Worm (Caenorhabditis elegans) whole organism, L1 larva: ENCODE measurements around the gene F21C10.11.

Experiments used
- C04F5.9 ChIP-seq: sonication (generic microtip); optimal IDR thresholded peaks from 2 replicates; lab custom pipeline; 2016; ENCODE audit warnings: missing genetic modification characterization, missing compliant biosample characterization
- C16A3.4 ChIP-seq: fragments of 150-350 bp; optimal IDR thresholded peaks from 2 replicates; lab custom pipeline; 2014; ENCODE audit warnings: missing biosample characterization, missing genetic modification characterization
- alr-1 ChIP-seq: fragments of 200-800 bp; sonication (Bioruptor generic); optimal IDR thresholded peaks from 2 replicates; lab custom pipeline; 2018; ENCODE audit warnings: borderline replicate concordance, mild to moderate bottlenecking, missing genetic modification characterization, missing compliant biosample characterization
- aly-2 ChIP-seq: fragments of 150-350 bp; optimal IDR thresholded peaks from 2 replicates; lab custom pipeline; 2014; ENCODE audit warnings: missing biosample characterization, missing genetic modification characterization
- ama-1 ChIP-seq: fragments of 150-350 bp; optimal IDR thresholded peaks from 2 replicates; lab custom pipeline; 2014
- blmp-1 ChIP-seq: fragments of 150-350 bp; optimal IDR thresholded peaks from 2 replicates; lab custom pipeline; 2014; ENCODE audit warnings: missing biosample characterization, missing genetic modification characterization
- ceh-63 ChIP-seq: fragments of 200-800 bp; sonication (Bioruptor generic); optimal IDR thresholded peaks from 2 replicates; lab custom pipeline; 2018; ENCODE audit warnings: mild to moderate bottlenecking, missing genetic modification characterization, missing compliant biosample characterization
- ceh-88 ChIP-seq: fragments of 200-800 bp; sonication (Bioruptor generic); IDR thresholded peaks from 2 replicates; pipeline ENCODE4 v1.3.6; 2022; ENCODE audit warnings: missing genetic modification characterization, missing compliant biosample characterization
- ceh-90 ChIP-seq: sonication (generic microtip); optimal IDR thresholded peaks from 2 replicates; lab custom pipeline; 2016; ENCODE audit warnings: missing genetic modification characterization, missing compliant biosample characterization
- dsc-1 ChIP-seq: sonication (generic microtip); optimal IDR thresholded peaks from 2 replicates; lab custom pipeline; 2016; ENCODE audit warnings: mild to moderate bottlenecking, missing genetic modification characterization, missing compliant biosample characterization
- elt-2 ChIP-seq: sonication (generic microtip); optimal IDR thresholded peaks from 2 replicates; lab custom pipeline; 2016; ENCODE audit warnings: missing genetic modification characterization, mild to moderate bottlenecking, inconsistent platforms, missing compliant biosample characterization, missing genetic modification reagents
- elt-3 ChIP-seq, 6 experiments: fragments of 150-350 bp in 1 of 6; sonication (generic microtip); optimal IDR thresholded peaks; 2 replicates each; lab custom pipeline; 2017 to 2018; ENCODE audit warnings: missing biosample characterization in 6 of 6, missing genetic modification characterization in 6 of 6, inconsistent platforms in 1 of 6
- ets-5 ChIP-seq: fragments of 200-800 bp; sonication (Bioruptor generic); IDR thresholded peaks from 2 replicates; pipeline ENCODE4 v1.3.6; 2022; ENCODE audit warnings: missing genetic modification characterization, missing compliant biosample characterization
- fkh-10 ChIP-seq: sonication (generic microtip); optimal IDR thresholded peaks from 2 replicates; lab custom pipeline; 2017; ENCODE audit warnings: missing biosample characterization, missing genetic modification reagents, missing genetic modification characterization
- fkh-8 ChIP-seq: sonication (generic microtip); optimal IDR thresholded peaks from 2 replicates; lab custom pipeline; 2016; ENCODE audit warnings: mild to moderate bottlenecking, missing genetic modification characterization, missing compliant biosample characterization
- fos-1 ChIP-seq: fragments of 150-350 bp; optimal IDR thresholded peaks from 2 replicates; lab custom pipeline; 2014; ENCODE audit warnings: missing biosample characterization, missing genetic modification characterization
- grh-1 ChIP-seq: fragments of 200-800 bp; sonication (Bioruptor generic); IDR thresholded peaks from 2 replicates; pipeline ENCODE4 v1.3.6; 2022; ENCODE audit warnings: missing genetic modification reagents, missing genetic modification characterization, missing compliant biosample characterization
- hpl-2 ChIP-seq: fragments of 150-350 bp; optimal IDR thresholded peaks from 2 replicates; lab custom pipeline; 2014; ENCODE audit warnings: missing biosample characterization, missing genetic modification reagents, missing genetic modification characterization
- irx-1 ChIP-seq: sonication (generic microtip); optimal IDR thresholded peaks from 2 replicates; lab custom pipeline; 2016; ENCODE audit warnings: missing genetic modification characterization, missing compliant biosample characterization
- lin-13 ChIP-seq: fragments of 150-350 bp; optimal IDR thresholded peaks from 2 replicates; lab custom pipeline; 2014; ENCODE audit warnings: missing biosample characterization, missing genetic modification reagents, missing genetic modification characterization
- lin-14 ChIP-seq: fragments of 200-800 bp; sonication (Bioruptor generic); optimal IDR thresholded peaks from 2 replicates; lab custom pipeline; 2018; ENCODE audit warnings: mild to moderate bottlenecking, missing genetic modification characterization, moderate library complexity, missing compliant biosample characterization
- lin-35 ChIP-seq, 2 experiments: fragments of 150-350 bp; optimal IDR thresholded peaks; 2 replicates each; lab custom pipeline; 2014; ENCODE audit warnings: missing biosample characterization in 2 of 2, missing genetic modification characterization in 2 of 2, missing genetic modification reagents in 2 of 2
- lir-3 ChIP-seq: sonication (generic microtip); optimal IDR thresholded peaks from 2 replicates; lab custom pipeline; 2016; ENCODE audit warnings: mild to moderate bottlenecking, missing genetic modification characterization, moderate library complexity, missing compliant biosample characterization; ENCODE audit not compliant: poor library complexity
- lsy-2 ChIP-seq, 2 experiments: fragments of 150-350 bp; optimal IDR thresholded peaks; 2 replicates each; lab custom pipeline; 2014; ENCODE audit warnings: missing biosample characterization in 2 of 2, missing genetic modification characterization in 2 of 2
- mab-9 ChIP-seq: fragments of 200-800 bp; sonication (Bioruptor generic); IDR thresholded peaks from 2 replicates; pipeline ENCODE4 v1.3.6; 2022; ENCODE audit warnings: missing genetic modification reagents, missing genetic modification characterization, missing compliant biosample characterization
- mef-2 ChIP-seq: fragments of 150-350 bp; optimal IDR thresholded peaks from 2 replicates; lab custom pipeline; 2014; ENCODE audit warnings: missing biosample characterization, missing genetic modification characterization
- mep-1 ChIP-seq: fragments of 150-350 bp; optimal IDR thresholded peaks from 2 replicates; lab custom pipeline; 2014; ENCODE audit warnings: missing biosample characterization, missing genetic modification characterization
- nhr-11 ChIP-seq: fragments of 150-350 bp; optimal IDR thresholded peaks from 2 replicates; lab custom pipeline; 2014; ENCODE audit warnings: missing biosample characterization, missing genetic modification characterization
- nhr-20 ChIP-seq: sonication (generic microtip); optimal IDR thresholded peaks from 2 replicates; lab custom pipeline; 2016; ENCODE audit warnings: mild to moderate bottlenecking, missing genetic modification characterization, missing compliant biosample characterization
- nhr-85 ChIP-seq: sonication (generic microtip); peaks from one replicate; lab custom pipeline; 2016; ENCODE audit warnings: missing genetic modification characterization, inconsistent platforms, missing compliant biosample characterization
- nhr-90 ChIP-seq: sonication (generic microtip); optimal IDR thresholded peaks from 2 replicates; lab custom pipeline; 2016; ENCODE audit warnings: mild to moderate bottlenecking, missing genetic modification characterization, missing compliant biosample characterization; ENCODE audit not compliant: poor library complexity
- pqm-1 ChIP-seq: sonication (generic microtip); optimal IDR thresholded peaks from 3 replicates; lab custom pipeline; 2017; ENCODE audit warnings: missing biosample characterization, missing genetic modification characterization
- rnt-1 ChIP-seq: sonication (generic microtip); optimal IDR thresholded peaks from 2 replicates; lab custom pipeline; 2016; ENCODE audit warnings: mild to moderate bottlenecking, missing genetic modification characterization, moderate library complexity, missing compliant biosample characterization
- snpc-4 ChIP-seq: fragments of 150-350 bp; optimal IDR thresholded peaks from 2 replicates; lab custom pipeline; 2014; ENCODE audit warnings: missing biosample characterization, missing genetic modification characterization
- sptf-1 ChIP-seq: fragments of 150-350 bp; optimal IDR thresholded peaks from 2 replicates; lab custom pipeline; 2014; ENCODE audit warnings: missing biosample characterization, missing genetic modification characterization
- sup-37 ChIP-seq: fragments of 200-800 bp; sonication (Bioruptor generic); optimal IDR thresholded peaks from 2 replicates; lab custom pipeline; 2018; ENCODE audit warnings: mild to moderate bottlenecking, missing genetic modification characterization, missing compliant biosample characterization
- tbx-2 ChIP-seq: sonication (generic microtip); optimal IDR thresholded peaks from 2 replicates; lab custom pipeline; 2016; ENCODE audit warnings: missing genetic modification characterization, missing compliant biosample characterization
- tlp-1 ChIP-seq: fragments of 150-350 bp; optimal IDR thresholded peaks from 2 replicates; lab custom pipeline; 2014; ENCODE audit warnings: missing biosample characterization, missing genetic modification characterization
- unc-30 ChIP-seq: sonication (generic microtip); optimal IDR thresholded peaks from 2 replicates; lab custom pipeline; 2017; ENCODE audit warnings: missing biosample characterization, missing genetic modification characterization
- xbp-1 ChIP-seq: sonication (generic microtip); optimal IDR thresholded peaks from 2 replicates; lab custom pipeline; 2016; ENCODE audit warnings: missing genetic modification characterization, missing compliant biosample characterization
- zag-1 ChIP-seq: fragments of 150-350 bp; optimal IDR thresholded peaks from 2 replicates; lab custom pipeline; 2014; ENCODE audit warnings: missing biosample characterization, missing genetic modification characterization

The F21C10.11 gene

DNA sequence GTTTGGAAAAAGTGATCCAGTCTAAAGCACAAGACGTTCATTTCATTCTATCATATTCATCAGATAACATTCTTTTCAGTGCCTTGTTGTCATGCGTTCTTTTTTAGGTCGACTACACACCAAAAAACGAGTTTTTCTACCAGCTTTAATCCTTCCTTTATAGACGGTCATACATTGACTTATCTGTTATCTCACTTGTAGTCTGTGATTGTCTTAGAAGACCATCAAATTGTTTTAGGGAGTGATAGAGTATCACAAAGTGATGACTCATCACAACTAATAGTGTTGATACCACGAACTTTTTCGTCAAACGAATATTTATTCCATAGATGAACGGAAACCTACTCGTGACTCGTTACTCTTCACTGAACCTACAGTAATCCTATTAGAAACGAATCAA lies 37.4 kb upstream of the F21C10.11 start:
- peak in 2 of 6 experiments; percentile 24 to 28 for TF ChIP-seq elt-3 (tag; optimal IDR thresholded peaks at IDR 0.05; lab: Kevin White, UChicago)
- peak; percentile 26 for TF ChIP-seq mep-1 (tag; lab: Kevin White, UChicago)
- peak in 1 of 2 experiments; percentile 13 for TF ChIP-seq lin-35 (GFP tag; optimal IDR thresholded peaks at IDR 0.05; lab: Kevin White, UChicago)
- peak; percentile 82 for TF ChIP-seq nhr-85 (tag; lab: Kevin White, UChicago)
- TF ChIP-seq unc-30 = no peak
- TF ChIP-seq, all 84 proteins: peak for 4

DNA sequence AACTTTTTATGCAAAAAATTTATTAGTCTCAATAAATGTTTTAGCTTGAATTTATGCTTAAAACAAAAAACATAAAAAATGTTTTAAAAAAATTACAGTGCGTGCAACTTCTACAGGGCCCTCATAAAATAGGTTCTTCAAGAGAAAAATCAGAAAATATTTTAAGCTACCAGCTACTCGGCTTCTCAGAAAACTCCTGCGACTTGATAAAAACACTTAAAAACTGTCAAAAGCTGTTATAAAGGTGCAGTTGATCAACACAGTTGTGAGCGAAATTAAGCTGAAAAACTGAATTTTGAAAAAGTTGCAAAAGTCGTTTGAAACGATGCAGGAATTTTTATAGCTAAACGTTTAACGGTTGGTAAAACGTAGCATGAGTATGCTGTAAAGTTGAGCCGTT lies 34.5 kb upstream of the F21C10.11 start:
- no peak for TF ChIP-seq ceh-63 (GFP tag; lab: Kevin White, UChicago)
- TF ChIP-seq mab-9 (GFP tag; lab: Robert Waterston, UW) = 0 out of 2 replicates have a peak, but pooled peaks have one; percentile 8
- TF ChIP-seq nhr-85 (tag; lab: Kevin White, UChicago) = peak; percentile 20
- TF ChIP-seq ama-1 = peak; percentile 76
- TF ChIP-seq, all 84 proteins: peak for 3

- peak; percentile 40 for TF ChIP-seq snpc-4 (tag; lab: Kevin White, UChicago)
These were observed 32.2 kb upstream of the F21C10.11 start for ce11 chrV:9090824-9091798.

- TF ChIP-seq tlp-1 (tag; lab: Kevin White, UChicago) (no peak), fkh-10 (GFP tag; lab: Kevin White, UChicago) (no peak), rnt-1 (tag; lab: Kevin White, UChicago) (no peak), lin-14 (GFP tag; lab: Kevin White, UChicago) (peak; percentile 63)
These were observed 31.1 kb upstream of the F21C10.11 start, which contains the start of gene T27E4.1 for ce11 chrV:9092209-9092608. T27E4.1 (plus strand) TSS chrV:9092345.

ce11 chrV:9094060-9094628 lies 29.1 kb upstream of the F21C10.11 start:
- TF ChIP-seq ets-5 (no peak), mab-9 (GFP tag; lab: Robert Waterston, UW) (no peak), hpl-2 (GFP tag; lab: Kevin White, UChicago) (no peak), fkh-10 (GFP tag; lab: Kevin White, UChicago) (no peak), lin-13 (no peak), ama-1 (peak; percentile 26), sptf-1 (tag; lab: Kevin White, UChicago) (no peak), aly-2 (tag; lab: Kevin White, UChicago) (no peak), nhr-11 (tag; lab: Kevin White, UChicago) (no peak), mef-2 (peak; percentile 11), lsy-2 (tag; optimal IDR thresholded peaks at IDR 0.05; lab: Kevin White, UChicago) (peak; percentile 59 to 64), alr-1 (tag; lab: Kevin White, UChicago) (no peak), xbp-1 (peak; percentile 66), sup-37 (GFP tag; lab: Kevin White, UChicago) (peak; percentile 33), tbx-2 (tag; lab: Kevin White, UChicago) (peak; percentile 77), C16A3.4 (tag; lab: Kevin White, UChicago) (peak; percentile 54), irx-1 (tag; lab: Kevin White, UChicago) (peak; percentile 75), grh-1 (GFP tag; lab: Robert Waterston, UW) (peak; percentile 52), C04F5.9 (tag; lab: Kevin White, UChicago) (no peak), fkh-8 (peak; percentile 56), lir-3 (tag; lab: Kevin White, UChicago) (peak; percentile 59), blmp-1 (tag; lab: Kevin White, UChicago) (no peak), pqm-1 (no peak), elt-2 (tag; lab: Kevin White, UChicago) (peak; percentile 82), ceh-88 (peak; percentile 50; the same call in 1 of the 2 replicates), nhr-90 (tag; lab: Kevin White, UChicago) (peak; percentile 78), ceh-90 (tag; lab: Kevin White, UChicago) (no peak), nhr-20 (peak; percentile 96), elt-3 (tag; optimal IDR thresholded peaks at IDR 0.05; lab: Kevin White, UChicago) (peak in 2 of 6 experiments; percentile 40 to 44), mep-1 (tag; lab: Kevin White, UChicago) (peak; percentile 51), zag-1 (tag; lab: Kevin White, UChicago) (no peak), fos-1 (no peak), dsc-1 (tag; lab: Kevin White, UChicago) (no peak)
